Fruit fly (Drosophila melanogaster) whole organism, embryonic: ENCODE measurements around the gene Nmdar1.

ENCODE experiments used
- BtbVII ChIP-seq: fragments of 200-800 bp; sonication (Bioruptor generic); optimal IDR thresholded peaks from 3 replicates; lab custom pipeline; 2017; ENCODE audit warnings: missing biosample characterization, mild to moderate bottlenecking, missing genetic modification characterization
- Bteb2 ChIP-seq: fragments of 200-800 bp; sonication (Bioruptor generic); optimal IDR thresholded peaks from 2 replicates; lab custom pipeline; 2016; ENCODE audit warnings: missing biosample characterization, missing genetic modification characterization
- CG10209 ChIP-seq: fragments of 200-800 bp; sonication (Bioruptor generic); optimal IDR thresholded peaks from 3 replicates; lab custom pipeline; 2017; ENCODE audit warnings: missing biosample characterization, mild to moderate bottlenecking, missing genetic modification characterization, missing genetic modification reagents
- CG12219 ChIP-seq: fragments of 200-800 bp; sonication (Bioruptor generic); optimal IDR thresholded peaks from 3 replicates; lab custom pipeline; 2018; ENCODE audit warnings: missing biosample characterization, mild to moderate bottlenecking, missing genetic modification characterization
- CG12299 ChIP-seq: fragments of 200-800 bp; sonication (Bioruptor generic); optimal IDR thresholded peaks from 2 replicates; lab custom pipeline; 2018; ENCODE audit warnings: missing biosample characterization, mild to moderate bottlenecking, missing genetic modification characterization
- CG13123 ChIP-seq: fragments of 200-800 bp; sonication (Bioruptor generic); optimal IDR thresholded peaks from 2 replicates; lab custom pipeline; 2016; ENCODE audit warnings: missing biosample characterization, missing genetic modification characterization
- CG13894 ChIP-seq: fragments of 200-800 bp; sonication (Bioruptor generic); optimal IDR thresholded peaks from 3 replicates; lab custom pipeline; 2018; ENCODE audit warnings: missing biosample characterization, mild to moderate bottlenecking, missing genetic modification characterization, moderate library complexity
- CG15601 ChIP-seq: fragments of 200-800 bp; sonication (Bioruptor generic); optimal IDR thresholded peaks from 3 replicates; lab custom pipeline; 2019; ENCODE audit warnings: missing biosample characterization, mild to moderate bottlenecking, missing genetic modification characterization, moderate library complexity
- CG16779 ChIP-seq: fragments of 200-800 bp; sonication (Bioruptor generic); IDR thresholded peaks from 2 replicates; pipeline ENCODE4 v1.3.6; 2022; ENCODE audit warnings: missing biosample characterization, missing genetic modification characterization
- CG1832 ChIP-seq: fragments of 200-800 bp; sonication (Bioruptor generic); optimal IDR thresholded peaks from 2 replicates; lab custom pipeline; 2017; ENCODE audit warnings: missing biosample characterization, mild to moderate bottlenecking, missing genetic modification characterization, inconsistent platforms
- CG32767 ChIP-seq: fragments of 200-800 bp; sonication (Bioruptor generic); IDR thresholded peaks from 2 replicates; pipeline ENCODE4 v1.3.6; 2022; ENCODE audit warnings: missing biosample characterization, missing genetic modification characterization
- CG42726 ChIP-seq: fragments of 200-800 bp; sonication (Bioruptor generic); IDR thresholded peaks from 2 replicates; pipeline ENCODE4 v1.3.6; 2022; ENCODE audit warnings: missing biosample characterization, missing genetic modification characterization; ENCODE audit not compliant: partially characterized antibody
- CG4820 ChIP-seq: fragments of 200-800 bp; sonication (Bioruptor generic); optimal IDR thresholded peaks from 3 replicates; lab custom pipeline; 2016; ENCODE audit warnings: missing biosample characterization, missing genetic modification characterization
- CG7357 ChIP-seq: fragments of 200-800 bp; sonication (Bioruptor generic); IDR thresholded peaks from 3 replicates; pipeline ENCODE4 v1.3.6; 2022; ENCODE audit warnings: missing biosample characterization, missing genetic modification characterization
- CG8089 ChIP-seq: fragments of 200-800 bp; sonication (Bioruptor generic); optimal IDR thresholded peaks from 3 replicates; lab custom pipeline; 2016; ENCODE audit warnings: missing biosample characterization, missing genetic modification characterization
- CG9215 ChIP-seq: fragments of 200-800 bp; sonication (Bioruptor generic); IDR thresholded peaks from 2 replicates; pipeline ENCODE4 v1.3.6; 2022; ENCODE audit warnings: missing biosample characterization, missing genetic modification characterization
- Chrac-16 ChIP-seq: fragments of 200-800 bp; sonication (Bioruptor generic); optimal IDR thresholded peaks from 3 replicates; lab custom pipeline; 2016; ENCODE audit warnings: missing biosample characterization, missing genetic modification characterization
- Dfd ChIP-seq, 2 experiments: fragments of >200 bp; optimal IDR thresholded peaks; 2 replicates each; lab custom pipeline; 2017; ENCODE audit warnings: missing biosample characterization in 2 of 2, missing genetic modification characterization in 2 of 2
- Dp ChIP-seq: fragments of 200-800 bp; sonication (Bioruptor generic); optimal IDR thresholded peaks from 2 replicates; lab custom pipeline; 2018; ENCODE audit warnings: missing biosample characterization, mild to moderate bottlenecking, missing genetic modification characterization, moderate library complexity
- Drgx ChIP-seq: fragments of 200-800 bp; sonication (Bioruptor generic); IDR thresholded peaks from 2 replicates; pipeline ENCODE4 v1.3.6; 2022; ENCODE audit warnings: missing biosample characterization, missing genetic modification characterization
- Ets97D ChIP-seq: fragments of 200-800 bp; sonication (Bioruptor generic); optimal IDR thresholded peaks from 3 replicates; lab custom pipeline; 2016; ENCODE audit warnings: missing biosample characterization, missing genetic modification characterization
- H15 ChIP-seq: fragments of 200-800 bp; sonication (Bioruptor generic); IDR thresholded peaks from 3 replicates; pipeline ENCODE4 v1.3.6; 2022; ENCODE audit warnings: missing biosample characterization, missing genetic modification characterization
- HHEX ChIP-seq: fragments of 200-800 bp; sonication (Bioruptor generic); optimal IDR thresholded peaks from 3 replicates; lab custom pipeline; 2017; ENCODE audit warnings: missing biosample characterization, mild to moderate bottlenecking, missing genetic modification characterization, missing genetic modification reagents
- HmgD ChIP-seq: fragments of 200-800 bp; sonication (Bioruptor generic); optimal IDR thresholded peaks from 3 replicates; lab custom pipeline; 2016; ENCODE audit warnings: missing biosample characterization, missing genetic modification characterization
- Mes4 ChIP-seq: fragments of 200-800 bp; sonication (Bioruptor generic); optimal IDR thresholded peaks from 2 replicates; lab custom pipeline; 2016; ENCODE audit warnings: missing biosample characterization, missing genetic modification characterization
- Oaz ChIP-seq: fragments of 200-800 bp; sonication (Bioruptor generic); IDR thresholded peaks from 2 replicates; pipeline ENCODE4 v1.3.6; 2022; ENCODE audit warnings: missing biosample characterization, missing genetic modification characterization
- Sox100B ChIP-seq: fragments of 200-800 bp; sonication (Bioruptor generic); optimal IDR thresholded peaks from 3 replicates; lab custom pipeline; 2018; ENCODE audit warnings: missing biosample characterization, mild to moderate bottlenecking, missing genetic modification characterization
- Ssrp ChIP-seq: fragments of 200-800 bp; sonication (Bioruptor generic); optimal IDR thresholded peaks from 2 replicates; lab custom pipeline; 2018; ENCODE audit warnings: missing biosample characterization, mild to moderate bottlenecking, missing genetic modification characterization, moderate library complexity
- Usf ChIP-seq: fragments of 200-800 bp; sonication (Bioruptor generic); optimal IDR thresholded peaks from 2 replicates; lab custom pipeline; 2017; ENCODE audit warnings: missing genotype, missing biosample characterization, missing genetic modification characterization
- Xbp1 ChIP-seq: fragments of 200-800 bp; sonication (Bioruptor generic); optimal IDR thresholded peaks from 3 replicates; lab custom pipeline; 2016; ENCODE audit warnings: missing biosample characterization, mild to moderate bottlenecking, missing genetic modification characterization
- Xrp1 ChIP-seq: fragments of 200-800 bp; sonication (Bioruptor generic); IDR thresholded peaks from 2 replicates; pipeline ENCODE4 v1.3.6; 2022; ENCODE audit warnings: missing biosample characterization, missing genetic modification characterization
- ab ChIP-seq: fragments of 200-800 bp; sonication (Bioruptor generic); optimal IDR thresholded peaks from 2 replicates; lab custom pipeline; 2016; ENCODE audit warnings: missing biosample characterization, missing genetic modification characterization
- btn ChIP-seq: fragments of 200-800 bp; sonication (Bioruptor generic); optimal IDR thresholded peaks from 2 replicates; lab custom pipeline; 2016; ENCODE audit warnings: missing biosample characterization, missing genetic modification characterization
- chm ChIP-seq: fragments of 200-800 bp; sonication (Bioruptor generic); IDR thresholded peaks from 2 replicates; pipeline ENCODE4 v1.3.6; 2022; ENCODE audit warnings: missing biosample characterization, missing genetic modification characterization
- corto ChIP-seq: fragments of 200-800 bp; sonication (Bioruptor generic); optimal IDR thresholded peaks from 2 replicates; lab custom pipeline; 2016; ENCODE audit warnings: missing biosample characterization, mild to moderate bottlenecking, missing genetic modification characterization, moderate library complexity
- en ChIP-seq: fragments of 200-800 bp; sonication (Bioruptor generic); optimal IDR thresholded peaks from 2 replicates; lab custom pipeline; 2016; ENCODE audit warnings: missing biosample characterization, missing genetic modification characterization
- fd3F ChIP-seq: fragments of 200-800 bp; sonication (Bioruptor generic); optimal IDR thresholded peaks from 2 replicates; lab custom pipeline; 2018; ENCODE audit warnings: missing biosample characterization, mild to moderate bottlenecking, missing genetic modification characterization, moderate library complexity
- gem ChIP-seq: fragments of 200-800 bp; sonication (Bioruptor generic); optimal IDR thresholded peaks from 2 replicates; lab custom pipeline; 2019; ENCODE audit warnings: missing biosample characterization, mild to moderate bottlenecking, missing genetic modification characterization, moderate library complexity
- h ChIP-seq: fragments of >200 bp; optimal IDR thresholded peaks from 2 replicates; lab custom pipeline; 2017
- ind ChIP-seq: fragments of 200-800 bp; sonication (Bioruptor generic); optimal IDR thresholded peaks from 3 replicates; lab custom pipeline; 2016; ENCODE audit warnings: missing biosample characterization, missing genetic modification characterization
- maf-S ChIP-seq: fragments of 200-800 bp; sonication (Bioruptor generic); optimal IDR thresholded peaks from 2 replicates; lab custom pipeline; 2016; ENCODE audit warnings: missing biosample characterization, missing genetic modification characterization
- mam ChIP-seq: fragments of 200-800 bp; sonication (Bioruptor generic); optimal IDR thresholded peaks from 3 replicates; lab custom pipeline; 2016; ENCODE audit warnings: missing biosample characterization, missing genetic modification characterization
- salm ChIP-seq: fragments of 200-800 bp; sonication (Bioruptor generic); optimal IDR thresholded peaks from 2 replicates; lab custom pipeline; 2018; ENCODE audit warnings: missing biosample characterization, mild to moderate bottlenecking, missing genetic modification characterization
- sisA ChIP-seq: fragments of 200-800 bp; sonication (Bioruptor generic); IDR thresholded peaks from 2 replicates; pipeline ENCODE4 v1.3.6; 2022; ENCODE audit warnings: missing biosample characterization, missing genetic modification characterization
- slbo ChIP-seq: fragments of 200-800 bp; sonication (Bioruptor generic); IDR thresholded peaks from 2 replicates; pipeline ENCODE4 v1.3.6; 2022; ENCODE audit warnings: missing biosample characterization, missing genetic modification characterization
- sug ChIP-seq: fragments of 200-800 bp; optimal IDR thresholded peaks from 2 replicates; lab custom pipeline; 2019; ENCODE audit warnings: missing biosample characterization, mild to moderate bottlenecking, missing genetic modification characterization, moderate library complexity
- tin ChIP-seq: fragments of 200-800 bp; sonication (Bioruptor generic); optimal IDR thresholded peaks from 3 replicates; lab custom pipeline; 2016; ENCODE audit warnings: missing biosample characterization, missing genetic modification characterization
- ttk ChIP-seq: fragments of 200-800 bp; sonication (Bioruptor generic); IDR thresholded peaks from 2 replicates; pipeline ENCODE4 v2.1.2; 2022; ENCODE audit warnings: missing biosample characterization, missing genetic modification characterization
- tup ChIP-seq: fragments of 200-800 bp; sonication (Bioruptor generic); optimal IDR thresholded peaks from 2 replicates; lab custom pipeline; 2016; ENCODE audit warnings: missing biosample characterization, mild to moderate bottlenecking, missing genetic modification characterization, moderate library complexity
- vfl ChIP-seq: fragments of 200-800 bp; sonication (Bioruptor generic); optimal IDR thresholded peaks from 2 replicates; lab custom pipeline; 2016; ENCODE audit warnings: missing biosample characterization, missing genetic modification characterization
- wor ChIP-seq: fragments of 200-800 bp; sonication (Bioruptor generic); IDR thresholded peaks from 2 replicates; pipeline ENCODE4 v1.3.6; 2022; ENCODE audit warnings: missing biosample characterization, missing genetic modification characterization
- z ChIP-seq: fragments of 200-800 bp; sonication (Bioruptor generic); IDR thresholded peaks from 3 replicates; pipeline ENCODE4 v1.3.6; 2022; ENCODE audit warnings: missing biosample characterization, missing genetic modification characterization

The Nmdar1 gene

dm6 chr3R:5470586-5471283 lies 52.4 kb downstream of the Nmdar1 start, which contains the start of the genes mRpL44 and Snr1 (continued):
- TF ChIP-seq Ssrp: peak; percentile 14
- TF ChIP-seq Mes4 (GFP tag; lab: Kevin White, UChicago): no peak
- TF ChIP-seq slbo: no peak; the same call in 1 of the 2 replicates
- no peak for TF ChIP-seq Ets97D (GFP tag; lab: Kevin White, UChicago)
- TF ChIP-seq CG15601 (tag; lab: Kevin White, UChicago): no peak
- peak; percentile 27 for TF ChIP-seq fd3F
- no peak for TF ChIP-seq btn (GFP tag; lab: Kevin White, UChicago)
- TF ChIP-seq z (GFP tag; lab: Robert Waterston, UW): no peak
- no peak for TF ChIP-seq CG1832 (GFP tag; lab: Kevin White, UChicago)
- peak; percentile 40 for TF ChIP-seq Xbp1
- TF ChIP-seq CG42726: no peak; the same call in 1 of the 2 replicates
- TF ChIP-seq HHEX: peak; percentile 15
- TF ChIP-seq CG13123: no peak
- no peak for TF ChIP-seq mam (GFP tag; lab: Kevin White, UChicago)
- TF ChIP-seq HmgD (GFP tag; lab: Kevin White, UChicago): no peak
- TF ChIP-seq CG8089: no peak
- TF ChIP-seq sisA (GFP tag; lab: Robert Waterston, UW): no peak
- TF ChIP-seq sug (tag; lab: Kevin White, UChicago): peak; percentile 73
- no peak for TF ChIP-seq CG12219
- TF ChIP-seq BtbVII (GFP tag; lab: Kevin White, UChicago): peak; percentile 26
- TF ChIP-seq salm (tag; lab: Kevin White, UChicago): no peak
- no peak for TF ChIP-seq Dp
- no peak for TF ChIP-seq h (lab: Kevin White, UChicago)
- no peak for TF ChIP-seq corto
- TF ChIP-seq Drgx: no peak
- TF ChIP-seq Sox100B (GFP tag; lab: Kevin White, UChicago): no peak
- no peak for TF ChIP-seq Bteb2 (GFP tag; lab: Kevin White, UChicago)
- peak; percentile 11 for TF ChIP-seq Chrac-16
- TF ChIP-seq en: no peak
- no peak for TF ChIP-seq CG16779 (GFP tag; lab: Robert Waterston, UW)
- TF ChIP-seq tup (GFP tag; lab: Kevin White, UChicago): no peak
- TF ChIP-seq vfl: no peak
- TF ChIP-seq maf-S (GFP tag; lab: Kevin White, UChicago): no peak
- TF ChIP-seq CG4820 (GFP tag; lab: Kevin White, UChicago): no peak
- 0 out of 2 replicates have a peak, but pooled peaks have one; percentile 47 for TF ChIP-seq CG32767
- TF ChIP-seq ind (GFP tag; lab: Kevin White, UChicago): peak; percentile 25
- TF ChIP-seq ab (GFP tag; lab: Kevin White, UChicago): no peak
- no peak for TF ChIP-seq CG12299 (tag; lab: Kevin White, UChicago)
- TF ChIP-seq CG7357: no peak
- peak; percentile 52; the same call in 1 of the 2 replicates for TF ChIP-seq Xrp1 (GFP tag; lab: Robert Waterston, UW)
- TF ChIP-seq CG13894 (tag; lab: Kevin White, UChicago): no peak
- no peak for TF ChIP-seq Usf
- TF ChIP-seq chm: no peak
- TF ChIP-seq wor: no peak
- TF ChIP-seq Oaz (GFP tag; lab: Robert Waterston, UW): no peak
- no peak for TF ChIP-seq Dfd (GFP tag; optimal IDR thresholded peaks at IDR 0.05; lab: Kevin White, UChicago)
- no peak for TF ChIP-seq ttk
- TF ChIP-seq gem (tag; lab: Kevin White, UChicago): no peak
- no peak for TF ChIP-seq CG9215 (GFP tag; lab: Robert Waterston, UW)
- peak; percentile 41 for TF ChIP-seq tin (GFP tag; lab: Kevin White, UChicago)
- TF ChIP-seq CG10209 (GFP tag; lab: Kevin White, UChicago): peak; percentile 43
- no peak for TF ChIP-seq H15
